Worm (Caenorhabditis elegans) whole organism, late embryonic: Measurements from ENCODE around the gene hut-1.
A peak's percentile ranks its signal among the peaks of the same experiment; 100 is the strongest.

Experiments
- ahr-1 ChIP-seq: sonication (generic microtip); optimal IDR thresholded peaks from 2 replicates; lab custom pipeline; 2016; ENCODE audit warnings: missing genetic modification characterization, missing compliant biosample characterization
- ceh-34 ChIP-seq: sonication (generic microtip); optimal IDR thresholded peaks from 2 replicates; lab custom pipeline; 2016; ENCODE audit warnings: mild to moderate bottlenecking, missing genetic modification characterization, missing compliant biosample characterization
- ceh-9 ChIP-seq: sonication (generic microtip); optimal IDR thresholded peaks from 2 replicates; lab custom pipeline; 2016; ENCODE audit warnings: mild to moderate bottlenecking, missing genetic modification characterization, inconsistent platforms, missing compliant biosample characterization
- dmd-4 ChIP-seq: sonication (generic microtip); optimal IDR thresholded peaks from 2 replicates; lab custom pipeline; 2016; ENCODE audit warnings: borderline replicate concordance, missing genetic modification characterization, missing compliant biosample characterization
- elt-2 ChIP-seq: sonication (generic microtip); optimal IDR thresholded peaks from 2 replicates; lab custom pipeline; 2016; ENCODE audit warnings: missing genetic modification reagents, missing genetic modification characterization, missing compliant biosample characterization
- eyg-1 ChIP-seq: sonication (generic microtip); optimal IDR thresholded peaks from 2 replicates; lab custom pipeline; 2016; ENCODE audit warnings: missing genotype, missing genetic modification characterization, missing compliant biosample characterization
- fkh-10 ChIP-seq: fragments of 150-350 bp; optimal IDR thresholded peaks from 2 replicates; lab custom pipeline; 2014; ENCODE audit warnings: missing biosample characterization, missing genetic modification reagents, missing genetic modification characterization
- gmeb-2 ChIP-seq: sonication (generic microtip); optimal IDR thresholded peaks from 2 replicates; lab custom pipeline; 2016; ENCODE audit warnings: missing genetic modification characterization, inconsistent platforms, missing compliant biosample characterization
- nfya-1 ChIP-seq: sonication (generic microtip); optimal IDR thresholded peaks from 2 replicates; lab custom pipeline; 2017; ENCODE audit warnings: missing genetic modification characterization, mild to moderate bottlenecking, missing compliant biosample characterization, antibody characterized with exemption, moderate library complexity
- pax-1 ChIP-seq: fragments of 150-350 bp; optimal IDR thresholded peaks from 2 replicates; lab custom pipeline; 2014; ENCODE audit warnings: missing biosample characterization, missing genetic modification characterization
- pha-4 ChIP-seq: fragments of 150-350 bp; optimal IDR thresholded peaks from 2 replicates; lab custom pipeline; 2018; ENCODE audit warnings: missing biosample characterization, missing genetic modification reagents, missing genetic modification characterization
- pros-1 ChIP-seq: fragments of 150-350 bp; optimal IDR thresholded peaks from 2 replicates; lab custom pipeline; 2014; ENCODE audit warnings: missing biosample characterization, missing genetic modification reagents, missing genetic modification characterization
- tbx-2 ChIP-seq: sonication (generic microtip); optimal IDR thresholded peaks from 2 replicates; lab custom pipeline; 2016; ENCODE audit warnings: missing genetic modification characterization, missing compliant biosample characterization
- unc-55 ChIP-seq: sonication (generic microtip); optimal IDR thresholded peaks from 2 replicates; lab custom pipeline; 2017; ENCODE audit warnings: missing biosample characterization, missing genetic modification reagents, missing genetic modification characterization

ce11 chrIII:12703237-12703636, 8.1 kb upstream of the hut-1 start:
- TF ChIP-seq unc-55, result no peak
- no peak for TF ChIP-seq dmd-4
- TF ChIP-seq tbx-2 (tag; lab: Kevin White, UChicago), result no peak
- TF ChIP-seq ceh-34 (tag; lab: Kevin White, UChicago), result no peak
- TF ChIP-seq ceh-9 (tag; lab: Kevin White, UChicago), result no peak
- no peak for TF ChIP-seq pax-1 (tag; lab: Kevin White, UChicago)
- TF ChIP-seq ahr-1 (tag; lab: Kevin White, UChicago), result no peak
- no peak for TF ChIP-seq eyg-1 (tag; lab: Kevin White, UChicago)
- TF ChIP-seq pha-4 (tag; lab: Kevin White, UChicago), result no peak
- no peak for TF ChIP-seq fkh-10
- TF ChIP-seq pros-1 (tag; lab: Kevin White, UChicago), result no peak
- TF ChIP-seq nfya-1 (tag; lab: Kevin White, UChicago), result peak; percentile 91
- no peak for TF ChIP-seq gmeb-2
- TF ChIP-seq elt-2 (tag; lab: Kevin White, UChicago), result no peak
